Worm (Caenorhabditis elegans) whole organism, L4 larva: ENCODE measurements around the gene tpan-1.

ENCODE experiments used
- Y5F2A.4 ChIP-seq: fragments of 200-800 bp; sonication (Bioruptor generic); optimal IDR thresholded peaks from 2 replicates; lab custom pipeline; 2018; ENCODE audit warnings: mild to moderate bottlenecking, missing genetic modification characterization, missing compliant biosample characterization
- aha-1 ChIP-seq: fragments of 150-350 bp; peaks from one replicate; lab custom pipeline; 2014; ENCODE audit warnings: missing biosample characterization, missing genetic modification characterization

- TF ChIP-seq aha-1 (tag; lab: Kevin White, UChicago) = no peak
- no peak for TF ChIP-seq Y5F2A.4
Observed at ce11 chrV:20820033-20820432, 30.7 kb downstream of the tpan-1 start, which contains the start of gene T03D8.6.
